Fruit fly (Drosophila melanogaster): ENCODE measurements around the gene Tep3.
A peak's percentile ranks its signal among the peaks of the same experiment; 100 is the strongest.

Gene Tep3

dm6 chr2L:7685290-7685689 lies 17.3 kb upstream of the Tep3 start (continued):
- TF ChIP-seq Six4 (GFP tag; optimal IDR thresholded peaks at IDR 0.05) (no peak), sug (tag; optimal IDR thresholded peaks at IDR 0.05) (peak; percentile 79), NC2α (GFP tag; optimal IDR thresholded peaks at IDR 0.05) (no peak), h (optimal IDR thresholded peaks at IDR 0.05) (no peak), exex (tag; optimal IDR thresholded peaks at IDR 0.05) (peak; percentile 95), ems (GFP tag; optimal IDR thresholded peaks at IDR 0.05) (no peak), Oli (tag; optimal IDR thresholded peaks at IDR 0.05) (no peak), CG13296 (GFP tag; optimal IDR thresholded peaks at IDR 0.05) (peak; percentile 38), tio (GFP tag; optimal IDR thresholded peaks at IDR 0.05) (no peak), inv (GFP tag; IDR thresholded peaks at IDR 0.05; ENCODE audit: partially characterized antibody) (no peak), Sox100B (GFP tag; optimal IDR thresholded peaks at IDR 0.05) (no peak), CG9609 (GFP tag; optimal IDR thresholded peaks at IDR 0.05) (no peak), Atf-2 (GFP tag; optimal IDR thresholded peaks at IDR 0.05) (no peak), eyg (GFP tag; optimal IDR thresholded peaks at IDR 0.05) (no peak), CG3407 (GFP tag; optimal IDR thresholded peaks at IDR 0.05) (no peak), CG15601 (tag; optimal IDR thresholded peaks at IDR 0.05) (no peak), CG13624 (GFP tag; optimal IDR thresholded peaks at IDR 0.05) (no peak), CG13775 (GFP tag; optimal IDR thresholded peaks at IDR 0.05) (no peak), mirr (GFP tag; optimal IDR thresholded peaks at IDR 0.05) (peak; percentile 96), CG17186 (GFP tag; optimal IDR thresholded peaks at IDR 0.05) (no peak), CG13123 (GFP tag; optimal IDR thresholded peaks at IDR 0.05) (no peak), CG9727 (GFP tag; optimal IDR thresholded peaks at IDR 0.05) (no peak), nom (GFP tag; optimal IDR thresholded peaks at IDR 0.05) (no peak), zf30C (GFP tag; optimal IDR thresholded peaks at IDR 0.05) (no peak), Stat92E (GFP tag; optimal IDR thresholded peaks at IDR 0.05) (no peak), CG1647 (GFP tag; optimal IDR thresholded peaks at IDR 0.05) (no peak), ci (GFP tag; IDR thresholded peaks at IDR 0.05) (0 out of 3 replicates have a peak, but pooled peaks have one; percentile 9), CG3726 (GFP tag; IDR thresholded peaks at IDR 0.05) (no peak), zen (tag; optimal IDR thresholded peaks at IDR 0.05) (no peak), CG8290 (GFP tag; optimal IDR thresholded peaks at IDR 0.05) (no peak), CG8290 (tag; optimal IDR thresholded peaks at IDR 0.05) (no peak), NK7.1 (GFP tag; optimal IDR thresholded peaks at IDR 0.05) (no peak), NFAT (GFP tag; IDR thresholded peaks at IDR 0.05) (no peak), fru (optimal IDR thresholded peaks at IDR 0.05) (no peak), CG12155 (GFP tag; optimal IDR thresholded peaks at IDR 0.05) (no peak), Med (GFP tag) (peak; percentile 33), Gsc (GFP tag; IDR thresholded peaks at IDR 0.05) (no peak), psq (GFP tag; optimal IDR thresholded peaks at IDR 0.05) (no peak), Mes4 (GFP tag; optimal IDR thresholded peaks at IDR 0.05) (no peak), CG12236 (GFP tag; optimal IDR thresholded peaks at IDR 0.05) (no peak), CG5245 (GFP tag; optimal IDR thresholded peaks at IDR 0.05) (no peak), CG9797 (GFP tag; optimal IDR thresholded peaks at IDR 0.05) (no peak), Sry-δ (GFP tag; optimal IDR thresholded peaks at IDR 0.05) (no peak), CG15073 (GFP tag; optimal IDR thresholded peaks at IDR 0.05) (no peak), CG30431 (GFP tag; optimal IDR thresholded peaks at IDR 0.05) (no peak), CG10462 (GFP tag; optimal IDR thresholded peaks at IDR 0.05) (no peak), hbn (GFP tag; IDR thresholded peaks at IDR 0.05; ENCODE audit: partially characterized antibody) (no peak), sd (tag; optimal IDR thresholded peaks at IDR 0.05) (peak; percentile 97), CG7963 (GFP tag; IDR thresholded peaks at IDR 0.05; ENCODE audit: partially characterized antibody) (no peak), CG6689 (GFP tag; IDR thresholded peaks at IDR 0.05) (no peak), stwl (tag; optimal IDR thresholded peaks at IDR 0.05) (no peak), CG11504 (tag; optimal IDR thresholded peaks at IDR 0.05) (no peak), Rx (GFP tag; IDR thresholded peaks at IDR 0.05) (no peak)

Data from whole organism, embryonic.